Fruit fly (Drosophila melanogaster) whole organism, embryonic: ENCODE data around the gene CG11562.

Experiments used
- ATbp ChIP-seq: fragments of 200-800 bp; sonication (Bioruptor generic); optimal IDR thresholded peaks from 2 replicates; lab custom pipeline; 2017; ENCODE audit warnings: missing biosample characterization, mild to moderate bottlenecking, missing genetic modification characterization, missing genetic modification reagents
- BEAF-32 ChIP-seq: fragments of 200-800 bp; sonication (Bioruptor generic); optimal IDR thresholded peaks from 3 replicates; lab custom pipeline; 2017; ENCODE audit warnings: missing biosample characterization, missing genetic modification characterization, mild to moderate bottlenecking, moderate library complexity, missing genetic modification reagents
- CG10209 ChIP-seq: fragments of 200-800 bp; sonication (Bioruptor generic); optimal IDR thresholded peaks from 3 replicates; lab custom pipeline; 2017; ENCODE audit warnings: missing biosample characterization, mild to moderate bottlenecking, missing genetic modification characterization, missing genetic modification reagents
- CG14441 ChIP-seq: fragments of 200-800 bp; sonication (Bioruptor generic); IDR thresholded peaks from 2 replicates; pipeline ENCODE4 v1.3.6; 2022; ENCODE audit warnings: missing biosample characterization, missing genetic modification characterization
- CG15514 ChIP-seq: fragments of 200-800 bp; sonication (Bioruptor generic); optimal IDR thresholded peaks from 3 replicates; lab custom pipeline; 2017; ENCODE audit warnings: missing biosample characterization, missing genetic modification characterization, mild to moderate bottlenecking, moderate library complexity, missing genetic modification reagents
- CG1603 ChIP-seq: fragments of 200-800 bp; sonication (Bioruptor generic); optimal IDR thresholded peaks from 2 replicates; lab custom pipeline; 2019; ENCODE audit warnings: missing biosample characterization, mild to moderate bottlenecking, missing genetic modification characterization, moderate library complexity
- CG2116 ChIP-seq: fragments of 200-800 bp; sonication (Bioruptor generic); optimal IDR thresholded peaks from 3 replicates; lab custom pipeline; 2018; ENCODE audit warnings: missing biosample characterization, mild to moderate bottlenecking, missing genetic modification characterization
- CG2875 ChIP-seq: fragments of 200-800 bp; sonication (Bioruptor generic); optimal IDR thresholded peaks from 2 replicates; lab custom pipeline; 2017; ENCODE audit warnings: missing biosample characterization, mild to moderate bottlenecking, missing genetic modification characterization, missing genetic modification reagents
- CG34422 ChIP-seq: fragments of 200-800 bp; sonication (Bioruptor generic); IDR thresholded peaks from 3 replicates; pipeline ENCODE4 v1.3.6; 2022; ENCODE audit warnings: missing biosample characterization, missing genetic modification characterization
- CG4360 ChIP-seq: fragments of 200-800 bp; sonication (Bioruptor generic); IDR thresholded peaks from 2 replicates; pipeline ENCODE4 v1.3.6; 2022; ENCODE audit warnings: missing biosample characterization, missing genetic modification characterization
- CG6689 ChIP-seq: fragments of 200-800 bp; sonication (Bioruptor generic); IDR thresholded peaks from 2 replicates; pipeline ENCODE4 v1.3.6; 2022; ENCODE audit warnings: missing biosample characterization, missing genetic modification characterization
- CG9797 ChIP-seq: fragments of 200-800 bp; sonication (Bioruptor generic); optimal IDR thresholded peaks from 3 replicates; lab custom pipeline; 2018; ENCODE audit warnings: missing biosample characterization, mild to moderate bottlenecking, missing genetic modification characterization
- CTCF ChIP-seq: fragments of 200-800 bp; sonication (Bioruptor generic); optimal IDR thresholded peaks from 2 replicates; lab custom pipeline; 2017; ENCODE audit warnings: missing biosample characterization, mild to moderate bottlenecking, missing genetic modification characterization, moderate library complexity
- Dll ChIP-seq: fragments of 200-800 bp; sonication (Bioruptor generic); IDR thresholded peaks from 4 replicates; pipeline ENCODE4 v1.3.6; 2022; ENCODE audit warnings: missing biosample characterization, missing genetic modification characterization; ENCODE audit not compliant: partially characterized antibody
- Dp ChIP-seq: fragments of 200-800 bp; sonication (Bioruptor generic); optimal IDR thresholded peaks from 2 replicates; lab custom pipeline; 2018; ENCODE audit warnings: missing biosample characterization, mild to moderate bottlenecking, missing genetic modification characterization, moderate library complexity
- E2f2 ChIP-seq: fragments of 200-800 bp; sonication (Bioruptor generic); IDR thresholded peaks from 2 replicates; pipeline ENCODE4 v1.3.6; 2022; ENCODE audit warnings: missing biosample characterization, missing genetic modification characterization
- ERR ChIP-seq: fragments of 200-800 bp; sonication (Bioruptor generic); optimal IDR thresholded peaks from 2 replicates; lab custom pipeline; 2016; ENCODE audit warnings: missing biosample characterization, missing genetic modification characterization
- Elba2 ChIP-seq: fragments of 200-800 bp; sonication (Bioruptor generic); optimal IDR thresholded peaks from 3 replicates; lab custom pipeline; 2016; ENCODE audit warnings: missing biosample characterization, missing genetic modification characterization
- HmgZ ChIP-seq: fragments of 200-800 bp; sonication (Bioruptor generic); optimal IDR thresholded peaks from 2 replicates; lab custom pipeline; 2018; ENCODE audit warnings: missing biosample characterization, mild to moderate bottlenecking, missing genetic modification characterization
- MBD-R2 ChIP-seq: fragments of 200-800 bp; sonication (Bioruptor generic); IDR thresholded peaks from 2 replicates; pipeline ENCODE4 v1.3.6; 2022; ENCODE audit warnings: missing biosample characterization, missing genetic modification characterization
- MESR4 ChIP-seq: fragments of 200-800 bp; sonication (Bioruptor generic); optimal IDR thresholded peaks from 2 replicates; lab custom pipeline; 2018; ENCODE audit warnings: missing biosample characterization, mild to moderate bottlenecking, missing genetic modification characterization, moderate library complexity
- Med ChIP-seq: fragments of 200-800 bp; sonication (Bioruptor generic); peaks from one replicate; lab custom pipeline; 2016; ENCODE audit warnings: missing biosample characterization, missing genetic modification characterization, mild to moderate bottlenecking, inconsistent platforms, moderate library complexity
- Myb ChIP-seq: fragments of 200-800 bp; sonication (Bioruptor generic); optimal IDR thresholded peaks from 2 replicates; lab custom pipeline; 2016; ENCODE audit warnings: missing biosample characterization, missing genetic modification characterization
- Pdp1 ChIP-seq, 2 experiments: fragments of 200-800 bp; sonication (Bioruptor generic); optimal IDR thresholded peaks; 3 replicates each; lab custom pipeline; 2016; ENCODE audit warnings: missing biosample characterization in 2 of 2, missing genetic modification characterization in 2 of 2, mild to moderate bottlenecking in 1 of 2, moderate library complexity in 1 of 2
- Sry-δ ChIP-seq: fragments of 200-800 bp; sonication (Bioruptor generic); optimal IDR thresholded peaks from 2 replicates; lab custom pipeline; 2016; ENCODE audit warnings: missing biosample characterization, missing genetic modification characterization
- bbx ChIP-seq: fragments of 200-800 bp; sonication (Bioruptor generic); IDR thresholded peaks from 2 replicates; pipeline ENCODE4 v1.3.6; 2022; ENCODE audit warnings: missing biosample characterization, missing genetic modification characterization; ENCODE audit not compliant: partially characterized antibody
- bigmax ChIP-seq: fragments of 200-800 bp; sonication (Bioruptor generic); optimal IDR thresholded peaks from 2 replicates; lab custom pipeline; 2018; ENCODE audit warnings: missing biosample characterization, mild to moderate bottlenecking, missing genetic modification characterization
- chinmo ChIP-seq: fragments of 200-800 bp; sonication (Bioruptor generic); IDR thresholded peaks from 4 replicates; pipeline ENCODE4 v1.3.6; 2022; ENCODE audit warnings: missing biosample characterization, missing genetic modification characterization; ENCODE audit not compliant: partially characterized antibody
- chm ChIP-seq: fragments of 200-800 bp; sonication (Bioruptor generic); IDR thresholded peaks from 2 replicates; pipeline ENCODE4 v1.3.6; 2022; ENCODE audit warnings: missing biosample characterization, missing genetic modification characterization
- crp ChIP-seq, 2 experiments: fragments of 200-800 bp; sonication (Bioruptor generic); optimal IDR thresholded peaks; 2 replicates in 1 of 2; 3 replicates in 1 of 2; lab custom pipeline; 2017; ENCODE audit warnings: missing biosample characterization in 2 of 2, missing genetic modification characterization in 2 of 2, mild to moderate bottlenecking in 1 of 2, moderate library complexity in 1 of 2
- fd96Cb ChIP-seq: fragments of 200-800 bp; sonication (Bioruptor generic); optimal IDR thresholded peaks from 2 replicates; lab custom pipeline; 2018; ENCODE audit warnings: missing biosample characterization, mild to moderate bottlenecking, missing genetic modification characterization, moderate library complexity
- gfzf ChIP-seq: fragments of 200-800 bp; sonication (Bioruptor generic); optimal IDR thresholded peaks from 2 replicates; lab custom pipeline; 2016; ENCODE audit warnings: missing biosample characterization, mild to moderate bottlenecking, missing genetic modification characterization, moderate library complexity
- lbe ChIP-seq: fragments of 200-800 bp; sonication (Bioruptor generic); optimal IDR thresholded peaks from 2 replicates; lab custom pipeline; 2016; ENCODE audit warnings: missing biosample characterization, mild to moderate bottlenecking, missing genetic modification characterization
- nerfin-1 ChIP-seq: fragments of 200-800 bp; sonication (Bioruptor generic); optimal IDR thresholded peaks from 3 replicates; lab custom pipeline; 2019; ENCODE audit warnings: missing biosample characterization, mild to moderate bottlenecking, missing genetic modification characterization, moderate library complexity
- onecut ChIP-seq: fragments of 200-800 bp; sonication (Bioruptor generic); IDR thresholded peaks from 2 replicates; pipeline ENCODE4 v1.3.6; 2022; ENCODE audit warnings: missing biosample characterization, missing genetic modification characterization
- pb ChIP-seq: fragments of 200-800 bp; sonication (Bioruptor generic); optimal IDR thresholded peaks from 3 replicates; lab custom pipeline; 2016; ENCODE audit warnings: missing biosample characterization, missing genetic modification characterization
- peb ChIP-seq: fragments of 200-800 bp; sonication (Bioruptor generic); IDR thresholded peaks from 2 replicates; pipeline ENCODE4 v1.3.6; 2022; ENCODE audit warnings: missing biosample characterization, missing genetic modification characterization
- pros ChIP-seq: fragments of 200-800 bp; sonication (Bioruptor generic); optimal IDR thresholded peaks from 3 replicates; lab custom pipeline; 2019; ENCODE audit warnings: missing biosample characterization, mild to moderate bottlenecking, missing genetic modification characterization, moderate library complexity
- pzg ChIP-seq: fragments of 200-800 bp; sonication (Bioruptor generic); optimal IDR thresholded peaks from 3 replicates; lab custom pipeline; 2018; ENCODE audit warnings: missing biosample characterization, mild to moderate bottlenecking, missing genetic modification characterization, moderate library complexity
- sd ChIP-seq: fragments of 200-800 bp; sonication (Bioruptor generic); optimal IDR thresholded peaks from 3 replicates; lab custom pipeline; 2018; ENCODE audit warnings: missing biosample characterization, mild to moderate bottlenecking, missing genetic modification characterization, moderate library complexity
- ssp ChIP-seq: fragments of 200-800 bp; sonication (Bioruptor generic); IDR thresholded peaks from 2 replicates; pipeline ENCODE4 v1.3.6; 2022; ENCODE audit warnings: missing biosample characterization, missing genetic modification characterization
- tll ChIP-seq, 2 experiments: fragments of 200-800 bp in 1 of 2; fragments of >200 bp in 1 of 2; sonication (Bioruptor generic) in 1 of 2; optimal IDR thresholded peaks; 2 replicates each; lab custom pipeline; 2017 to 2019; ENCODE audit warnings: missing biosample characterization in 2 of 2, missing genetic modification characterization in 2 of 2, mild to moderate bottlenecking in 1 of 2, moderate library complexity in 1 of 2
- ttk ChIP-seq: fragments of 200-800 bp; sonication (Bioruptor generic); IDR thresholded peaks from 2 replicates; pipeline ENCODE4 v2.1.2; 2022; ENCODE audit warnings: missing biosample characterization, missing genetic modification characterization

The CG11562 gene

DNA sequence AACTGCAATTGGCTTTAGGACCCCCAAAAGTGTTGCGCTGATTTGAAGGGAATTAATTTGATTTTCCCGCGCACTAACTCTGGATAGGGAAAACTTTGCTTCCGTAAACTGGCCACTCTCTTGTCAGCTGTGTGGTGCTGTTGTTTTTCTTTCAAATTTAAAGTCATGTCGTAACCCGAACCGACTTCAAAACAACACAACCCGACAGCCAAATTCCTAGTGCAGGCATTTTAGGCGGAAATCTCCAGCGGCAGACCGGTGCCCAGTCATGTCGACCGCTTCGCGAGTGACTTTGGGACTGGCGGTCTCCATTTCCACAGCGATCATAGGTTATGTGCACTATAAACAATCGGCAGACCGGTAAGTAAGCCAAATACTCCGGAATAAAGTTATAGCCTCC lies at the start of gene CG11562:
Gene CG11562 (plus strand): TSS at position 119 of the 400 bp plus-strand sequence.
- 0 out of 2 replicates have a peak, but pooled peaks have one; percentile 38 for TF ChIP-seq bbx (GFP tag; lab: Robert Waterston, UW)
- peak; percentile 76 for TF ChIP-seq gfzf (GFP tag; lab: Kevin White, UChicago)
- TF ChIP-seq Elba2 (GFP tag; lab: Kevin White, UChicago), result no peak
- TF ChIP-seq ssp (GFP tag; lab: Robert Waterston, UW), result no peak
- no peak for TF ChIP-seq CG2875 (GFP tag; lab: Kevin White, UChicago)
- TF ChIP-seq MBD-R2 (GFP tag; lab: Robert Waterston, UW), result peak; percentile 75
- TF ChIP-seq lbe (GFP tag; lab: Kevin White, UChicago), result no peak
- TF ChIP-seq CG15514 (GFP tag; lab: Kevin White, UChicago), result peak; percentile 63
- TF ChIP-seq HmgZ, result peak; percentile 27
- TF ChIP-seq E2f2 (GFP tag; lab: Robert Waterston, UW), result peak; percentile 91
- TF ChIP-seq pzg (GFP tag; lab: Kevin White, UChicago), result peak; percentile 63
- TF ChIP-seq CG9797 (GFP tag; lab: Kevin White, UChicago), result peak; percentile 62
- peak; percentile 65; the same call in 1 of the 3 replicates for TF ChIP-seq CG34422 (GFP tag; lab: Robert Waterston, UW)
- peak; percentile 45 for TF ChIP-seq CG1603
- no peak for TF ChIP-seq CG14441
- peak; percentile 90 for TF ChIP-seq Dp (GFP tag; lab: Kevin White, UChicago)
- peak; percentile 32 for TF ChIP-seq CG2116 (GFP tag; lab: Kevin White, UChicago)
- no peak for TF ChIP-seq pb (GFP tag; lab: Kevin White, UChicago)
- peak; percentile 10 for TF ChIP-seq BEAF-32 (GFP tag; lab: Kevin White, UChicago)
- peak; percentile 13 for TF ChIP-seq Myb (GFP tag; lab: Kevin White, UChicago)
- peak; percentile 41 for TF ChIP-seq MESR4 (GFP tag; lab: Kevin White, UChicago)
- TF ChIP-seq Sry-δ (GFP tag; lab: Kevin White, UChicago), result peak; percentile 7
- TF ChIP-seq CTCF (GFP tag; lab: Kevin White, UChicago), result peak; percentile 44
- TF ChIP-seq bigmax, result peak; percentile 94
- no peak for TF ChIP-seq sd (tag; lab: Kevin White, UChicago)
- peak; percentile 53; the same call in 1 of the 4 replicates for TF ChIP-seq Dll
- TF ChIP-seq Pdp1 (GFP tag; optimal IDR thresholded peaks at IDR 0.05; lab: Kevin White, UChicago), result peak in 1 of 2 experiments; percentile 97
- peak in 1 of 2 experiments; percentile 82 for TF ChIP-seq crp (GFP tag; optimal IDR thresholded peaks at IDR 0.05; lab: Kevin White, UChicago)
- TF ChIP-seq Med, result peak; percentile 66
- TF ChIP-seq CG6689 (GFP tag; lab: Robert Waterston, UW), result no peak
- TF ChIP-seq, all 482 proteins: peak for 22

dm6 chr2L:243123-243522 lies 49.1 kb upstream of the CG11562 start:
- 0 out of 2 replicates have a peak, but pooled peaks have one; percentile 36 for TF ChIP-seq MBD-R2 (GFP tag; lab: Robert Waterston, UW)
- peak; percentile 22 for TF ChIP-seq pros (GFP tag; lab: Kevin White, UChicago)
- no peak for TF ChIP-seq fd96Cb (tag; lab: Kevin White, UChicago)
- TF ChIP-seq chm (GFP tag; lab: Robert Waterston, UW), result peak; percentile 33; the same call in 1 of the 2 replicates
- no peak for TF ChIP-seq ttk (GFP tag; lab: Robert Waterston, UW)
- no peak for TF ChIP-seq ERR (GFP tag; lab: Kevin White, UChicago)
- TF ChIP-seq onecut, result peak; percentile 91
- TF ChIP-seq chinmo (GFP tag; lab: Robert Waterston, UW), result 0 out of 4 replicates have a peak, but pooled peaks have one; percentile 52
- TF ChIP-seq CG10209, result no peak
- TF ChIP-seq ATbp (GFP tag; lab: Kevin White, UChicago), result no peak
- TF ChIP-seq peb, result no peak
- TF ChIP-seq CG4360 (GFP tag; lab: Robert Waterston, UW), result no peak
- TF ChIP-seq nerfin-1 (tag; lab: Kevin White, UChicago), result peak; percentile 11
- TF ChIP-seq tll (GFP tag; optimal IDR thresholded peaks at IDR 0.05; lab: Kevin White, UChicago), result no peak
- TF ChIP-seq, all 482 proteins: peak for 6
